Worm (Caenorhabditis elegans): ENCODE data around the gene F38A5.8.

The F38A5.8 gene

ce11 chrIV:6645867-6646655, 46.5 kb downstream of the F38A5.8 start, which contains the start of gene hil-7:
Gene hil-7 (plus strand): TSS chrIV:6646312.
- TF ChIP-seq him-1 (tag; optimal IDR thresholded peaks at IDR 0.05) (no peak), W03F9.2 (tag; optimal IDR thresholded peaks at IDR 0.05) (no peak), dao-5 (tag; optimal IDR thresholded peaks at IDR 0.05) (no peak)

ce11 chrIV:6646905-6647304, 47.4 kb downstream of the F38A5.8 start:
- TF ChIP-seq W03F9.2 (tag; optimal IDR thresholded peaks at IDR 0.05): no peak
- TF ChIP-seq dao-5 (tag; optimal IDR thresholded peaks at IDR 0.05): no peak
- TF ChIP-seq him-1 (tag; optimal IDR thresholded peaks at IDR 0.05): no peak

ce11 chrIV:6648625-6649024, 49.1 kb downstream of the F38A5.8 start:
- TF ChIP-seq W03F9.2 (tag; optimal IDR thresholded peaks at IDR 0.05) (no peak), him-1 (tag; optimal IDR thresholded peaks at IDR 0.05) (no peak), dao-5 (tag; optimal IDR thresholded peaks at IDR 0.05) (no peak)

Measured in whole organism, L4/young adult.